Fruit fly (Drosophila melanogaster) whole organism, embryonic: ENCODE measurements around the gene Hgsnat.

Source experiments
- Antp ChIP-seq: fragments of 200-800 bp; sonication (Bioruptor generic); optimal IDR thresholded peaks from 3 replicates; lab custom pipeline; 2016; ENCODE audit warnings: missing biosample characterization, missing genetic modification characterization
- Blimp-1 ChIP-seq: fragments of 200-800 bp; sonication (Bioruptor generic); optimal IDR thresholded peaks from 3 replicates; lab custom pipeline; 2018; ENCODE audit warnings: missing biosample characterization, missing genetic modification characterization, mild to moderate bottlenecking, moderate library complexity, missing genetic modification reagents
- CG10209 ChIP-seq: fragments of 200-800 bp; sonication (Bioruptor generic); optimal IDR thresholded peaks from 3 replicates; lab custom pipeline; 2017; ENCODE audit warnings: missing biosample characterization, mild to moderate bottlenecking, missing genetic modification characterization, missing genetic modification reagents
- CG10462 ChIP-seq: fragments of 200-800 bp; sonication (Bioruptor generic); optimal IDR thresholded peaks from 2 replicates; lab custom pipeline; 2016; ENCODE audit warnings: missing biosample characterization, missing genetic modification characterization
- CG10565 ChIP-seq: fragments of 200-800 bp; sonication (Bioruptor generic); optimal IDR thresholded peaks from 3 replicates; lab custom pipeline; 2016; ENCODE audit warnings: missing biosample characterization, mild to moderate bottlenecking, missing genetic modification characterization
- CG13775 ChIP-seq: fragments of 200-800 bp; sonication (Bioruptor generic); optimal IDR thresholded peaks from 3 replicates; lab custom pipeline; 2017; ENCODE audit warnings: missing biosample characterization, mild to moderate bottlenecking, missing genetic modification characterization
- CG14014 ChIP-seq: fragments of 200-800 bp; sonication (Bioruptor generic); IDR thresholded peaks from 2 replicates; pipeline ENCODE4 v1.3.6; 2022; ENCODE audit warnings: missing biosample characterization, missing genetic modification characterization
- CG1529 ChIP-seq: fragments of 200-800 bp; sonication (Bioruptor generic); optimal IDR thresholded peaks from 3 replicates; lab custom pipeline; 2018; ENCODE audit warnings: missing biosample characterization, missing genetic modification characterization
- CG15514 ChIP-seq: fragments of 200-800 bp; sonication (Bioruptor generic); optimal IDR thresholded peaks from 3 replicates; lab custom pipeline; 2017; ENCODE audit warnings: missing biosample characterization, missing genetic modification characterization, mild to moderate bottlenecking, moderate library complexity, missing genetic modification reagents
- CG15696 ChIP-seq: fragments of 200-800 bp; sonication (Bioruptor generic); optimal IDR thresholded peaks from 2 replicates; lab custom pipeline; 2019; ENCODE audit warnings: missing biosample characterization, mild to moderate bottlenecking, missing genetic modification characterization, moderate library complexity
- CG1647 ChIP-seq: fragments of 200-800 bp; sonication (Bioruptor generic); optimal IDR thresholded peaks from 3 replicates; lab custom pipeline; 2016; ENCODE audit warnings: missing biosample characterization, missing genetic modification characterization
- CG16863 ChIP-seq: fragments of 200-800 bp; sonication (Bioruptor generic); optimal IDR thresholded peaks from 3 replicates; lab custom pipeline; 2016; ENCODE audit warnings: missing biosample characterization, missing genetic modification characterization
- CG17912 ChIP-seq: fragments of 200-800 bp; sonication (Bioruptor generic); optimal IDR thresholded peaks from 2 replicates; lab custom pipeline; 2018; ENCODE audit warnings: missing biosample characterization, mild to moderate bottlenecking, missing genetic modification characterization
- CG18262 ChIP-seq: fragments of 200-800 bp; optimal IDR thresholded peaks from 3 replicates; lab custom pipeline; 2019; ENCODE audit warnings: missing biosample characterization, mild to moderate bottlenecking, missing genetic modification characterization, moderate library complexity
- CG18476 ChIP-seq: fragments of 200-800 bp; sonication (Bioruptor generic); optimal IDR thresholded peaks from 2 replicates; lab custom pipeline; 2016; ENCODE audit warnings: missing biosample characterization, mild to moderate bottlenecking, missing genetic modification characterization
- CG2199 ChIP-seq: fragments of 200-800 bp; sonication (Bioruptor generic); IDR thresholded peaks from 3 replicates; pipeline ENCODE4 v1.3.6; 2022; ENCODE audit warnings: missing biosample characterization, missing genetic modification characterization
- CG42726 ChIP-seq: fragments of 200-800 bp; sonication (Bioruptor generic); IDR thresholded peaks from 2 replicates; pipeline ENCODE4 v1.3.6; 2022; ENCODE audit warnings: missing biosample characterization, missing genetic modification characterization; ENCODE audit not compliant: partially characterized antibody
- Deaf1 ChIP-seq: fragments of 200-800 bp; optimal IDR thresholded peaks from 3 replicates; lab custom pipeline; 2019; ENCODE audit warnings: missing biosample characterization, mild to moderate bottlenecking, missing genetic modification characterization, moderate library complexity
- Dek ChIP-seq: fragments of 200-800 bp; sonication (Bioruptor generic); optimal IDR thresholded peaks from 3 replicates; lab custom pipeline; 2019; ENCODE audit warnings: missing biosample characterization, mild to moderate bottlenecking, missing genetic modification characterization, moderate library complexity
- Dip3 ChIP-seq: fragments of 200-800 bp; sonication (Bioruptor generic); optimal IDR thresholded peaks from 3 replicates; lab custom pipeline; 2016; ENCODE audit warnings: missing biosample characterization, missing genetic modification characterization
- Doc2 ChIP-seq: fragments of 200-800 bp; sonication (Bioruptor generic); IDR thresholded peaks from 2 replicates; pipeline ENCODE4 v1.3.6; 2022; ENCODE audit warnings: missing biosample characterization, missing genetic modification characterization
- Dp ChIP-seq: fragments of 200-800 bp; sonication (Bioruptor generic); optimal IDR thresholded peaks from 2 replicates; lab custom pipeline; 2018; ENCODE audit warnings: missing biosample characterization, mild to moderate bottlenecking, missing genetic modification characterization, moderate library complexity
- E2f1 ChIP-seq: fragments of 200-800 bp; sonication (Bioruptor generic); IDR thresholded peaks from 2 replicates; pipeline ENCODE4 v1.3.6; 2022; ENCODE audit warnings: missing biosample characterization, missing genetic modification characterization
- HLH54F ChIP-seq: fragments of 200-800 bp; sonication (Bioruptor generic); optimal IDR thresholded peaks from 3 replicates; lab custom pipeline; 2016; ENCODE audit warnings: missing biosample characterization, missing genetic modification characterization
- HLHmδ ChIP-seq: fragments of 200-800 bp; sonication (Bioruptor generic); optimal IDR thresholded peaks from 2 replicates; lab custom pipeline; 2018; ENCODE audit warnings: missing biosample characterization, mild to moderate bottlenecking, missing genetic modification characterization, moderate library complexity
- HmgZ ChIP-seq: fragments of 200-800 bp; sonication (Bioruptor generic); optimal IDR thresholded peaks from 2 replicates; lab custom pipeline; 2018; ENCODE audit warnings: missing biosample characterization, mild to moderate bottlenecking, missing genetic modification characterization
- Kr ChIP-seq: fragments of 200-800 bp; sonication (Bioruptor generic); optimal IDR thresholded peaks from 2 replicates; lab custom pipeline; 2017; ENCODE audit warnings: missing biosample characterization, mild to moderate bottlenecking, missing genetic modification characterization
- MESR4 ChIP-seq: fragments of 200-800 bp; sonication (Bioruptor generic); optimal IDR thresholded peaks from 2 replicates; lab custom pipeline; 2018; ENCODE audit warnings: missing biosample characterization, mild to moderate bottlenecking, missing genetic modification characterization, moderate library complexity
- Mes4 ChIP-seq: fragments of 200-800 bp; sonication (Bioruptor generic); optimal IDR thresholded peaks from 2 replicates; lab custom pipeline; 2016; ENCODE audit warnings: missing biosample characterization, missing genetic modification characterization
- NfI ChIP-seq: fragments of 200-800 bp; sonication (Bioruptor generic); optimal IDR thresholded peaks from 3 replicates; lab custom pipeline; 2018; ENCODE audit warnings: missing biosample characterization, mild to moderate bottlenecking, missing genetic modification characterization, moderate library complexity
- YL-1 ChIP-seq: fragments of 200-800 bp; sonication (Bioruptor generic); optimal IDR thresholded peaks from 3 replicates; lab custom pipeline; 2017; ENCODE audit warnings: missing biosample characterization, mild to moderate bottlenecking, missing genetic modification characterization
- caup ChIP-seq: fragments of 200-800 bp; sonication (Bioruptor generic); optimal IDR thresholded peaks from 3 replicates; lab custom pipeline; 2017; ENCODE audit warnings: missing biosample characterization, mild to moderate bottlenecking, missing genetic modification characterization, moderate library complexity; ENCODE audit not compliant: severe bottlenecking
- croc ChIP-seq: fragments of 200-800 bp; sonication (Bioruptor generic); conservative IDR thresholded peaks from 3 replicates; pipeline ENCODE4 v1.3.6; 2022; ENCODE audit warnings: missing biosample characterization, missing genetic modification characterization
- ewg ChIP-seq: fragments of 200-800 bp; sonication (Bioruptor generic); optimal IDR thresholded peaks from 3 replicates; lab custom pipeline; 2017; ENCODE audit warnings: mild to moderate bottlenecking, missing biosample characterization, missing genetic modification reagents, missing genetic modification characterization
- exex ChIP-seq: fragments of 200-800 bp; sonication (Bioruptor generic); optimal IDR thresholded peaks from 4 replicates; lab custom pipeline; 2018; ENCODE audit warnings: missing biosample characterization, mild to moderate bottlenecking, missing genetic modification characterization, moderate library complexity
- fd64A ChIP-seq: fragments of 200-800 bp; sonication (Bioruptor generic); optimal IDR thresholded peaks from 3 replicates; lab custom pipeline; 2018; ENCODE audit warnings: missing biosample characterization, mild to moderate bottlenecking, missing genetic modification characterization
- gcm2 ChIP-seq: fragments of 200-800 bp; sonication (Bioruptor generic); optimal IDR thresholded peaks from 2 replicates; lab custom pipeline; 2016; ENCODE audit warnings: missing biosample characterization, missing genetic modification characterization
- hb ChIP-seq: fragments of 200-800 bp; sonication (Bioruptor generic); IDR thresholded peaks from 3 replicates; pipeline ENCODE4 v1.3.6; 2022; ENCODE audit warnings: missing biosample characterization, missing genetic modification characterization; ENCODE audit not compliant: partially characterized antibody
- insv ChIP-seq, 2 experiments: fragments of 200-800 bp; sonication (Bioruptor generic); optimal IDR thresholded peaks; 3 replicates each; lab custom pipeline; 2016 to 2018; ENCODE audit warnings: missing biosample characterization in 2 of 2, missing genetic modification characterization in 2 of 2
- jumu ChIP-seq: fragments of 200-800 bp; sonication (Bioruptor generic); optimal IDR thresholded peaks from 3 replicates; lab custom pipeline; 2016; ENCODE audit warnings: missing biosample characterization, missing genetic modification characterization
- pzg ChIP-seq: fragments of 200-800 bp; sonication (Bioruptor generic); optimal IDR thresholded peaks from 3 replicates; lab custom pipeline; 2018; ENCODE audit warnings: missing biosample characterization, mild to moderate bottlenecking, missing genetic modification characterization, moderate library complexity
- salm ChIP-seq: fragments of 200-800 bp; sonication (Bioruptor generic); optimal IDR thresholded peaks from 2 replicates; lab custom pipeline; 2018; ENCODE audit warnings: missing biosample characterization, mild to moderate bottlenecking, missing genetic modification characterization
- slou ChIP-seq: fragments of 200-800 bp; sonication (Bioruptor generic); optimal IDR thresholded peaks from 3 replicates; lab custom pipeline; 2016; ENCODE audit warnings: missing biosample characterization, missing genetic modification characterization
- sug ChIP-seq: fragments of 200-800 bp; optimal IDR thresholded peaks from 2 replicates; lab custom pipeline; 2019; ENCODE audit warnings: missing biosample characterization, mild to moderate bottlenecking, missing genetic modification characterization, moderate library complexity
- ttk ChIP-seq: fragments of 200-800 bp; sonication (Bioruptor generic); IDR thresholded peaks from 2 replicates; pipeline ENCODE4 v2.1.2; 2022; ENCODE audit warnings: missing biosample characterization, missing genetic modification characterization
- vvl ChIP-seq: fragments of 200-800 bp; sonication (Bioruptor generic); IDR thresholded peaks from 2 replicates; pipeline ENCODE4 v1.3.6; 2022; ENCODE audit warnings: missing biosample characterization, missing genetic modification characterization
- yki ChIP-seq: fragments of >200 bp; optimal IDR thresholded peaks from 3 replicates; lab custom pipeline; 2018

The Hgsnat gene

dm6 chrX:4909938-4910778 lies 8.4 kb upstream of the Hgsnat start (continued):
- TF ChIP-seq ewg (peak; percentile 99), CG15514 (GFP tag; lab: Kevin White, UChicago) (peak; percentile 96), Dek (tag; lab: Kevin White, UChicago) (peak; percentile 100), vvl (peak; percentile 100), CG17912 (GFP tag; lab: Kevin White, UChicago) (peak; percentile 99), MESR4 (GFP tag; lab: Kevin White, UChicago) (peak; percentile 92), Blimp-1 (GFP tag; lab: Kevin White, UChicago) (peak; percentile 99), Dip3 (GFP tag; lab: Kevin White, UChicago) (peak; percentile 100), CG10209 (GFP tag; lab: Kevin White, UChicago) (peak; percentile 100), caup (GFP tag; lab: Kevin White, UChicago) (peak; percentile 100), HmgZ (tag; lab: Kevin White, UChicago) (peak; percentile 100), salm (tag; lab: Kevin White, UChicago) (peak; percentile 99), YL-1 (GFP tag; lab: Kevin White, UChicago) (peak; percentile 100), CG2199 (GFP tag; lab: Robert Waterston, UW) (peak; percentile 100), CG42726 (GFP tag; lab: Robert Waterston, UW) (peak; percentile 28; the same call in 1 of the 2 replicates), slou (GFP tag; lab: Kevin White, UChicago) (peak; percentile 99), sug (peak; percentile 99), CG13775 (GFP tag; lab: Kevin White, UChicago) (peak; percentile 100), CG10462 (GFP tag; lab: Kevin White, UChicago) (peak; percentile 99), Deaf1 (tag; lab: Kevin White, UChicago) (peak; percentile 92), CG16863 (GFP tag; lab: Kevin White, UChicago) (peak; percentile 99), exex (tag; lab: Kevin White, UChicago) (peak; percentile 98), Mes4 (GFP tag; lab: Kevin White, UChicago) (peak; percentile 99), Dp (peak; percentile 55), E2f1 (GFP tag; lab: Robert Waterston, UW) (peak; percentile 100), Doc2 (peak; percentile 99), CG1647 (GFP tag; lab: Kevin White, UChicago) (peak; percentile 100), insv (GFP tag; optimal IDR thresholded peaks at IDR 0.05; lab: Kevin White, UChicago) (peak; percentile 73 to 97), HLH54F (peak; percentile 100), CG10565 (peak; percentile 98), gcm2 (GFP tag; lab: Kevin White, UChicago) (peak; percentile 99), CG15696 (tag; lab: Kevin White, UChicago) (peak; percentile 100), HLHmδ (GFP tag; lab: Kevin White, UChicago) (no peak), croc (GFP tag; lab: Robert Waterston, UW) (peak; percentile 100), fd64A (peak; percentile 99), Antp (peak; percentile 100), CG18262 (tag; lab: Kevin White, UChicago) (peak; percentile 100), CG1529 (GFP tag; lab: Kevin White, UChicago) (peak; percentile 99), pzg (peak; percentile 48), ttk (peak; percentile 100), CG18476 (GFP tag; lab: Kevin White, UChicago) (peak; percentile 99), yki (lab: Kevin White, UChicago) (no peak), Kr (peak; percentile 97), NfI (GFP tag; lab: Kevin White, UChicago) (peak; percentile 100), hb (no peak), CG14014 (peak; percentile 100), jumu (GFP tag; lab: Kevin White, UChicago) (peak; percentile 100)
